Worm (Caenorhabditis elegans) whole organism, early embryonic: Measurements from ENCODE around the gene lelo-2.

Experiments used
- F13C5.2 ChIP-seq: sonication (generic microtip); optimal IDR thresholded peaks from 2 replicates; lab custom pipeline; 2017; ENCODE audit warnings: mild to moderate bottlenecking, missing genetic modification characterization, inconsistent platforms, missing compliant biosample characterization
- ama-1 ChIP-seq: fragments of 150-350 bp; optimal IDR thresholded peaks from 2 replicates; lab custom pipeline; 2014
- ceh-13 ChIP-seq: fragments of 200-800 bp; sonication (Bioruptor generic); optimal IDR thresholded peaks from 2 replicates; lab custom pipeline; 2018; ENCODE audit warnings: mild to moderate bottlenecking, missing genetic modification characterization, missing compliant biosample characterization
- ceh-36 ChIP-seq: sonication (generic microtip); optimal IDR thresholded peaks from 2 replicates; lab custom pipeline; 2016; ENCODE audit warnings: missing genetic modification characterization, inconsistent platforms, missing compliant biosample characterization
- flt-1 ChIP-seq: fragments of 200-800 bp; sonication (Bioruptor generic); IDR thresholded peaks from 2 replicates; pipeline ENCODE4 v1.3.6; 2022; ENCODE audit warnings: missing genetic modification characterization, missing compliant biosample characterization
- hmbx-1 ChIP-seq: sonication (generic microtip); optimal IDR thresholded peaks from 2 replicates; lab custom pipeline; 2016; ENCODE audit warnings: mild to moderate bottlenecking, missing genetic modification characterization, missing compliant biosample characterization
- sea-1 ChIP-seq: fragments of 200-800 bp; sonication (Bioruptor generic); conservative IDR thresholded peaks from 2 replicates; pipeline ENCODE4 v1.3.6; 2022; ENCODE audit warnings: missing genetic modification characterization, missing compliant biosample characterization
- tbx-11 ChIP-seq: fragments of 200-800 bp; sonication (Bioruptor generic); IDR thresholded peaks from 2 replicates; pipeline ENCODE4 v1.3.6; 2022; ENCODE audit warnings: missing genetic modification characterization, missing compliant biosample characterization
- tbx-37 ChIP-seq: fragments of 200-800 bp; sonication (Bioruptor generic); conservative IDR thresholded peaks from 2 replicates; pipeline ENCODE4 v1.3.6; 2022; ENCODE audit warnings: missing genetic modification reagents, missing genetic modification characterization, missing compliant biosample characterization
- tra-4 ChIP-seq: sonication (generic microtip); optimal IDR thresholded peaks from 2 replicates; lab custom pipeline; 2017; ENCODE audit warnings: missing genetic modification characterization, missing compliant biosample characterization

- TF ChIP-seq ceh-36 (tag; lab: Kevin White, UChicago) (no peak), flt-1 (GFP tag; lab: Robert Waterston, UW) (no peak), ama-1 (lab: Kevin White, UChicago) (no peak), ceh-13 (GFP tag; lab: Kevin White, UChicago) (no peak), F13C5.2 (no peak), sea-1 (no peak), tbx-37 (GFP tag; lab: Robert Waterston, UW) (no peak), tra-4 (tag; lab: Kevin White, UChicago) (no peak), hmbx-1 (no peak), tbx-11 (GFP tag; lab: Robert Waterston, UW) (no peak)
These were observed 2.2 kb upstream of the lelo-2 start for ce11 chrIII:1429275-1429674.
